Worm (Caenorhabditis elegans) whole organism, late embryonic: ENCODE results near the gene Y55F3BL.4.
"Not testable (repeated sequence)": the region's sequence is repeated elsewhere in the genome, so short reads cannot be mapped to it uniquely, and the experiment has no call there.

Experiments used
- ama-1 ChIP-seq: fragments of 150-350 bp; optimal IDR thresholded peaks from 2 replicates; lab custom pipeline; 2014
- che-1 ChIP-seq: sonication (generic microtip); optimal IDR thresholded peaks from 2 replicates; lab custom pipeline; 2016; ENCODE audit warnings: mild to moderate bottlenecking, missing genetic modification characterization, missing compliant biosample characterization
- dmd-4 ChIP-seq: sonication (generic microtip); optimal IDR thresholded peaks from 2 replicates; lab custom pipeline; 2016; ENCODE audit warnings: borderline replicate concordance, missing genetic modification characterization, missing compliant biosample characterization
- ets-4 ChIP-seq: sonication (generic microtip); optimal IDR thresholded peaks from 2 replicates; lab custom pipeline; 2016; ENCODE audit warnings: missing genetic modification characterization, missing compliant biosample characterization
- eyg-1 ChIP-seq: sonication (generic microtip); optimal IDR thresholded peaks from 2 replicates; lab custom pipeline; 2016; ENCODE audit warnings: missing genotype, missing genetic modification characterization, missing compliant biosample characterization
- fkh-10 ChIP-seq: fragments of 150-350 bp; optimal IDR thresholded peaks from 2 replicates; lab custom pipeline; 2014; ENCODE audit warnings: missing biosample characterization, missing genetic modification reagents, missing genetic modification characterization
- pqm-1 ChIP-seq: sonication (generic microtip); optimal IDR thresholded peaks from 2 replicates; lab custom pipeline; 2016; ENCODE audit warnings: missing genetic modification characterization, missing compliant biosample characterization
- rnt-1 ChIP-seq: sonication (generic microtip); optimal IDR thresholded peaks from 2 replicates; lab custom pipeline; 2016; ENCODE audit warnings: missing genetic modification characterization, missing compliant biosample characterization
- sdc-2 ChIP-seq: sonication (generic microtip); optimal IDR thresholded peaks from 2 replicates; lab custom pipeline; 2016; ENCODE audit warnings: missing genotype, missing genetic modification characterization, missing compliant biosample characterization
- sox-4 ChIP-seq: sonication (generic microtip); optimal IDR thresholded peaks from 2 replicates; lab custom pipeline; 2017; ENCODE audit warnings: mild to moderate bottlenecking, missing genetic modification characterization, inconsistent platforms, missing compliant biosample characterization
- tbx-7 ChIP-seq: sonication (generic microtip); optimal IDR thresholded peaks from 2 replicates; lab custom pipeline; 2016; ENCODE audit warnings: missing genotype, missing genetic modification characterization, missing compliant biosample characterization
- unc-55 ChIP-seq: sonication (generic microtip); optimal IDR thresholded peaks from 2 replicates; lab custom pipeline; 2017; ENCODE audit warnings: missing biosample characterization, missing genetic modification reagents, missing genetic modification characterization

DNA sequence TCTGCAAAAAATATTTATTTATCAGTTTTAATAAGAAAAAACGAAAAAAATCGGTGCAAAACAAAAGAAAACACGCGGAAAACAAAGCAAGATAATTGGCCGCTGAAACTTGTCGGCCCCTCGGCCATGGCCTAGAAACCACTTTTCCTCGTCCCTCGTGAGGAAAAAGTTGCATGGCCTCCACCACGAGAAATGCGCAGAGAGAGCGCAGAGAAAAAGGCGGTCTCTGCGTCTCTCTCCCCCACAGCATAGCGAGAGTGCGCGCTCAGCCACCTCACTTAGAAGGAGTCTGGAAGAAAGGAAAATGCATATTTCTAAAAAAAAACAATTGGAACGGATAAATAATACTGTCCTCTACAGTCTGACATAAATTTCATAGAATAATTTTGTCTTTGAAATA lies 8.4 kb downstream of the Y55F3BL.4 start:
- TF ChIP-seq pqm-1; ama-1 (lab: Kevin White, UChicago); sdc-2 (tag; lab: Kevin White, UChicago); dmd-4 (tag; lab: Kevin White, UChicago); che-1; sox-4; tbx-7 (tag; lab: Kevin White, UChicago); unc-55 (GFP tag; lab: Kevin White, UChicago); fkh-10 (GFP tag; lab: Kevin White, UChicago); eyg-1 (tag; lab: Kevin White, UChicago); ets-4 (tag; lab: Kevin White, UChicago): not testable (repeated sequence)
- peak; percentile 16 for TF ChIP-seq rnt-1 (tag; lab: Kevin White, UChicago)
